Fruit fly (Drosophila melanogaster) whole organism, embryonic: ENCODE measurements around the gene CG42305.

Source experiments
- ATbp ChIP-seq: fragments of 200-800 bp; sonication (Bioruptor generic); optimal IDR thresholded peaks from 2 replicates; lab custom pipeline; 2017; ENCODE audit warnings: missing biosample characterization, mild to moderate bottlenecking, missing genetic modification characterization, missing genetic modification reagents
- B-H2 ChIP-seq: fragments of 200-800 bp; sonication (Bioruptor generic); optimal IDR thresholded peaks from 2 replicates; lab custom pipeline; 2018; ENCODE audit warnings: missing biosample characterization, mild to moderate bottlenecking, missing genetic modification characterization
- CG10431 ChIP-seq: fragments of 200-800 bp; sonication (Bioruptor generic); optimal IDR thresholded peaks from 3 replicates; lab custom pipeline; 2018; ENCODE audit warnings: missing biosample characterization, mild to moderate bottlenecking, missing genetic modification characterization
- CG11398 ChIP-seq: fragments of 200-800 bp; sonication (Bioruptor generic); optimal IDR thresholded peaks from 2 replicates; lab custom pipeline; 2016; ENCODE audit warnings: missing biosample characterization, missing genetic modification characterization
- CG12391 ChIP-seq: fragments of 200-800 bp; sonication (Bioruptor generic); optimal IDR thresholded peaks from 3 replicates; lab custom pipeline; 2018; ENCODE audit warnings: missing biosample characterization, mild to moderate bottlenecking, missing genetic modification characterization, moderate library complexity
- CG13894 ChIP-seq: fragments of 200-800 bp; sonication (Bioruptor generic); optimal IDR thresholded peaks from 3 replicates; lab custom pipeline; 2018; ENCODE audit warnings: missing biosample characterization, mild to moderate bottlenecking, missing genetic modification characterization, moderate library complexity
- CG14667 ChIP-seq: fragments of 200-800 bp; sonication (Bioruptor generic); IDR thresholded peaks from 2 replicates; pipeline ENCODE4 v1.3.6; 2022; ENCODE audit warnings: missing biosample characterization, missing genetic modification characterization
- CG15514 ChIP-seq: fragments of 200-800 bp; sonication (Bioruptor generic); optimal IDR thresholded peaks from 3 replicates; lab custom pipeline; 2017; ENCODE audit warnings: missing biosample characterization, missing genetic modification characterization, mild to moderate bottlenecking, moderate library complexity, missing genetic modification reagents
- CG17612 ChIP-seq: fragments of 200-800 bp; sonication (Bioruptor generic); IDR thresholded peaks from 2 replicates; pipeline ENCODE4 v1.3.6; 2022; ENCODE audit warnings: missing biosample characterization, missing genetic modification characterization
- CG18011 ChIP-seq: fragments of 200-800 bp; sonication (Bioruptor generic); optimal IDR thresholded peaks from 2 replicates; lab custom pipeline; 2017; ENCODE audit warnings: missing biosample characterization, missing genetic modification characterization, mild to moderate bottlenecking, moderate library complexity, missing genotype
- CG18599 ChIP-seq: fragments of 200-800 bp; sonication (Bioruptor generic); optimal IDR thresholded peaks from 3 replicates; lab custom pipeline; 2017; ENCODE audit warnings: missing biosample characterization, missing genetic modification characterization, mild to moderate bottlenecking, moderate library complexity, missing genetic modification reagents
- CG32532 ChIP-seq: fragments of 200-800 bp; sonication (Bioruptor generic); IDR thresholded peaks from 2 replicates; pipeline ENCODE4 v1.3.6; 2022; ENCODE audit warnings: missing biosample characterization, missing genetic modification characterization
- CG4328 ChIP-seq: fragments of 200-800 bp; sonication (Bioruptor generic); optimal IDR thresholded peaks from 3 replicates; lab custom pipeline; 2017; ENCODE audit warnings: missing biosample characterization, missing genetic modification reagents, missing genetic modification characterization
- CG6175 ChIP-seq: fragments of 200-800 bp; sonication (Bioruptor generic); IDR thresholded peaks from 3 replicates; pipeline ENCODE4 v1.3.6; 2022; ENCODE audit warnings: missing biosample characterization, missing genetic modification characterization
- CG7357 ChIP-seq: fragments of 200-800 bp; sonication (Bioruptor generic); IDR thresholded peaks from 3 replicates; pipeline ENCODE4 v1.3.6; 2022; ENCODE audit warnings: missing biosample characterization, missing genetic modification characterization
- Dbx ChIP-seq: fragments of 200-800 bp; sonication (Bioruptor generic); IDR thresholded peaks from 3 replicates; pipeline ENCODE4 v1.3.6; 2022; ENCODE audit warnings: missing biosample characterization, missing genetic modification characterization
- Deaf1 ChIP-seq: fragments of 200-800 bp; optimal IDR thresholded peaks from 3 replicates; lab custom pipeline; 2019; ENCODE audit warnings: missing biosample characterization, mild to moderate bottlenecking, missing genetic modification characterization, moderate library complexity
- Dip3 ChIP-seq: fragments of 200-800 bp; sonication (Bioruptor generic); optimal IDR thresholded peaks from 3 replicates; lab custom pipeline; 2016; ENCODE audit warnings: missing biosample characterization, missing genetic modification characterization
- Dref ChIP-seq: fragments of 200-800 bp; sonication (Bioruptor generic); IDR thresholded peaks from 2 replicates; pipeline ENCODE4 v1.3.6; 2022; ENCODE audit warnings: missing biosample characterization, missing genetic modification characterization
- Eip74EF ChIP-seq, 2 experiments: fragments of 200-800 bp in 1 of 2; fragments of >200 bp in 1 of 2; sonication (Bioruptor generic) in 1 of 2; optimal IDR thresholded peaks; 2 replicates each; lab custom pipeline; 2017 to 2019; ENCODE audit warnings: missing biosample characterization in 2 of 2, missing genetic modification characterization in 2 of 2, mild to moderate bottlenecking in 1 of 2, moderate library complexity in 1 of 2
- Ets65A ChIP-seq: fragments of 200-800 bp; sonication (Bioruptor generic); peaks from one replicate; lab custom pipeline; 2016; ENCODE audit warnings: missing biosample characterization, missing genetic modification characterization
- Gsc ChIP-seq: fragments of 200-800 bp; sonication (Bioruptor generic); IDR thresholded peaks from 2 replicates; pipeline ENCODE4 v1.3.6; 2022; ENCODE audit warnings: missing biosample characterization, missing genetic modification characterization
- Gug ChIP-seq: fragments of 200-800 bp; sonication (Bioruptor generic); IDR thresholded peaks from 4 replicates; pipeline ENCODE4 v1.3.6; 2022; ENCODE audit warnings: missing biosample characterization, missing genetic modification characterization
- Hand ChIP-seq: fragments of 200-800 bp; sonication (Bioruptor generic); optimal IDR thresholded peaks from 2 replicates; lab custom pipeline; 2017; ENCODE audit warnings: mild to moderate bottlenecking, missing biosample characterization, missing genetic modification reagents, missing genetic modification characterization
- Mrtf ChIP-seq: fragments of 200-800 bp; sonication (Bioruptor generic); IDR thresholded peaks from 3 replicates; pipeline ENCODE4 v1.3.6; 2022; ENCODE audit warnings: missing biosample characterization, missing genetic modification characterization
- Sin3A ChIP-seq: fragments of >200 bp; optimal IDR thresholded peaks from 2 replicates; lab custom pipeline; 2018
- Xrp1 ChIP-seq: fragments of 200-800 bp; sonication (Bioruptor generic); IDR thresholded peaks from 2 replicates; pipeline ENCODE4 v1.3.6; 2022; ENCODE audit warnings: missing biosample characterization, missing genetic modification characterization
- ara ChIP-seq: fragments of 200-800 bp; sonication (Bioruptor generic); IDR thresholded peaks from 2 replicates; pipeline ENCODE4 v1.3.6; 2022; ENCODE audit warnings: missing biosample characterization, missing genetic modification characterization
- cas ChIP-seq: fragments of 200-800 bp; sonication (Bioruptor generic); IDR thresholded peaks from 2 replicates; pipeline ENCODE4 v1.3.6; 2022; ENCODE audit warnings: missing biosample characterization, missing genetic modification characterization
- cg ChIP-seq: fragments of 200-800 bp; sonication (Bioruptor generic); optimal IDR thresholded peaks from 3 replicates; lab custom pipeline; 2019; ENCODE audit warnings: missing biosample characterization, mild to moderate bottlenecking, missing genetic modification characterization, moderate library complexity
- chinmo ChIP-seq: fragments of 200-800 bp; sonication (Bioruptor generic); IDR thresholded peaks from 4 replicates; pipeline ENCODE4 v1.3.6; 2022; ENCODE audit warnings: missing biosample characterization, missing genetic modification characterization; ENCODE audit not compliant: partially characterized antibody
- crol ChIP-seq: fragments of 200-800 bp; sonication (Bioruptor generic); IDR thresholded peaks from 2 replicates; pipeline ENCODE4 v1.3.6; 2022; ENCODE audit warnings: missing biosample characterization, missing genetic modification characterization
- ewg ChIP-seq: fragments of 200-800 bp; sonication (Bioruptor generic); optimal IDR thresholded peaks from 3 replicates; lab custom pipeline; 2017; ENCODE audit warnings: mild to moderate bottlenecking, missing biosample characterization, missing genetic modification reagents, missing genetic modification characterization
- lilli ChIP-seq: fragments of 200-800 bp; sonication (Bioruptor generic); optimal IDR thresholded peaks from 3 replicates; lab custom pipeline; 2016; ENCODE audit warnings: missing biosample characterization, missing genetic modification characterization
- lov ChIP-seq, 2 experiments: fragments of 200-800 bp in 1 of 2; fragments of >200 bp in 1 of 2; sonication (Bioruptor generic) in 1 of 2; IDR thresholded peaks in 1 of 2; optimal IDR thresholded peaks in 1 of 2; 2 replicates in 1 of 2; 3 replicates in 1 of 2; pipeline versions ENCODE4 v1.3.6 to Lab custom; 2017 to 2022; ENCODE audit warnings: missing biosample characterization in 1 of 2, missing genetic modification characterization in 1 of 2
- mirr ChIP-seq: fragments of 200-800 bp; sonication (Bioruptor generic); optimal IDR thresholded peaks from 3 replicates; lab custom pipeline; 2018; ENCODE audit warnings: missing biosample characterization, mild to moderate bottlenecking, missing genetic modification characterization
- nerfin-1 ChIP-seq: fragments of 200-800 bp; sonication (Bioruptor generic); optimal IDR thresholded peaks from 3 replicates; lab custom pipeline; 2019; ENCODE audit warnings: missing biosample characterization, mild to moderate bottlenecking, missing genetic modification characterization, moderate library complexity
- nom ChIP-seq: fragments of 200-800 bp; sonication (Bioruptor generic); optimal IDR thresholded peaks from 2 replicates; lab custom pipeline; 2017; ENCODE audit warnings: missing biosample characterization, missing genetic modification characterization, mild to moderate bottlenecking, moderate library complexity, missing genetic modification reagents
- scrt ChIP-seq: fragments of 200-800 bp; sonication (Bioruptor generic); optimal IDR thresholded peaks from 2 replicates; lab custom pipeline; 2018; ENCODE audit warnings: missing biosample characterization, mild to moderate bottlenecking, missing genetic modification characterization, moderate library complexity
- sens ChIP-seq: fragments of 200-800 bp; sonication (Bioruptor generic); peaks from one replicate; lab custom pipeline; 2016; ENCODE audit warnings: missing biosample characterization, missing genetic modification characterization
- sr ChIP-seq: fragments of 200-800 bp; sonication (Bioruptor generic); IDR thresholded peaks from 3 replicates; pipeline ENCODE4 v1.3.6; 2022; ENCODE audit warnings: missing biosample characterization, missing genetic modification characterization
- tgo ChIP-seq: fragments of 200-800 bp; sonication (Bioruptor generic); IDR thresholded peaks from 3 replicates; pipeline ENCODE4 v1.3.6; 2022; ENCODE audit warnings: missing biosample characterization, missing genetic modification characterization
- trh ChIP-seq: fragments of 200-800 bp; sonication (Bioruptor generic); optimal IDR thresholded peaks from 2 replicates; lab custom pipeline; 2016; ENCODE audit warnings: missing biosample characterization, missing genetic modification characterization
- tup ChIP-seq: fragments of 200-800 bp; sonication (Bioruptor generic); optimal IDR thresholded peaks from 2 replicates; lab custom pipeline; 2016; ENCODE audit warnings: missing biosample characterization, mild to moderate bottlenecking, missing genetic modification characterization, moderate library complexity
- vvl ChIP-seq: fragments of 200-800 bp; sonication (Bioruptor generic); IDR thresholded peaks from 2 replicates; pipeline ENCODE4 v1.3.6; 2022; ENCODE audit warnings: missing biosample characterization, missing genetic modification characterization
- yki ChIP-seq: fragments of >200 bp; optimal IDR thresholded peaks from 3 replicates; lab custom pipeline; 2018

Gene CG42305

DNA sequence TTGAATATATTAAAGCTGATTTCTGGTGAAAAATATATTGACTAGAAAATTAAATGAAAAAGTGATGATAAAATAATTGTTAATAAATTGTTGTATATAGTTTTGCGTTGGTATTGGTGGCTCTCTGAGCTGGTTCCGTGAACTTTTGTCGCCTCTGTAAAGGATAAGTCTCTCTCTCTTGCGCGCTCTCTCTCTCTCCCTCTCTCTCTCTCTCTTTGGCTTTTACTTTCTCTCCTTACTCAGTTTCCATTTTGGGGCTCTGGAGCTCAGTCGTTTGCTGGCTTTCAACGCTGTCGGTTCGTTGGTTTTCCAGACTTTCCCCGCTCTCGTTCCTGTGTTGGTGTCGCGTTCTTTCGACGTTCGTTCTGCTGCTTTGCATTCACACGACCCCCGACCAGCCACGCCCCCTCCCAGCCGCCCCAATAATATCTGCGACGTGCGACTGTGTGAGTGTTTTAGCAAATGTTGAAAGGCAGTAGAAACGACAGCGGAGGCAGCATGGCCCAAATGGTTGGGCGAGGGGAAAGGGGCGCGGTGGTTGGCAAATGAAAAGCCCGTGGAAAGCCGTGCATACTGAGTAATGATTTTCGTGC lies 32.6 kb downstream of the CG42305 start, which contains the start of gene CG17321 (continued):
- TF ChIP-seq Deaf1 (tag; lab: Kevin White, UChicago) (peak; percentile 51), ATbp (no peak), Dref (0 out of 2 replicates have a peak, but pooled peaks have one; percentile 14), sr (GFP tag; lab: Robert Waterston, UW) (no peak), sens (GFP tag; lab: Kevin White, UChicago) (no peak), Dbx (GFP tag; lab: Robert Waterston, UW) (0 out of 3 replicates have a peak, but pooled peaks have one; percentile 25), CG7357 (GFP tag; lab: Robert Waterston, UW) (0 out of 3 replicates have a peak, but pooled peaks have one; percentile 25), yki (lab: Kevin White, UChicago) (peak; percentile 22), scrt (GFP tag; lab: Kevin White, UChicago) (peak; percentile 36), Sin3A (lab: Kevin White, UChicago) (no peak), trh (GFP tag; lab: Kevin White, UChicago) (no peak), CG13894 (tag; lab: Kevin White, UChicago) (peak; percentile 51), Xrp1 (no peak), Hand (GFP tag; lab: Kevin White, UChicago) (peak; percentile 14), CG15514 (GFP tag; lab: Kevin White, UChicago) (peak; percentile 97)

DNA sequence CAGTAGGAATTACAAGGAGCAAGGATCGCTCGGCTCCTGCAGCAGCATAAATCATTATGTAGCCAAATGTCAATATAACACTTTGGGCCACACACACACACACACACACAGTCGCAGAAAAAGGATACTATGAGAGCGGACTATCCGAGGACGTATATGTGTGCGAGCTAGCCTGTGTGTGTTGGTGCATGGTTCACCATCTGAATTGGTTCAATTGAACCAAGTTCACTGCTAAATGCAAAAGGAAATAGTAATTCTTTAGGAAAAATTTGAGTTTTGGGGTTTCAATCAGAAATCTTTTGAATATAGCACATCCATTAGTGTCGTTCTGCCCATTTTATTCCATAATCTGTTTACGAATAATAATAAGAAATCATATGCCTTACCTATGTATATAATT lies 33.7 kb downstream of the CG42305 start:
- TF ChIP-seq CG15514 (GFP tag; lab: Kevin White, UChicago) (peak; percentile 94), tup (GFP tag; lab: Kevin White, UChicago) (no peak), CG6175 (GFP tag; lab: Robert Waterston, UW) (no peak), cg (GFP tag; lab: Kevin White, UChicago) (peak; percentile 42), CG14667 (GFP tag; lab: Robert Waterston, UW) (no peak), mirr (GFP tag; lab: Kevin White, UChicago) (no peak), ewg (GFP tag; lab: Kevin White, UChicago) (no peak)

DNA sequence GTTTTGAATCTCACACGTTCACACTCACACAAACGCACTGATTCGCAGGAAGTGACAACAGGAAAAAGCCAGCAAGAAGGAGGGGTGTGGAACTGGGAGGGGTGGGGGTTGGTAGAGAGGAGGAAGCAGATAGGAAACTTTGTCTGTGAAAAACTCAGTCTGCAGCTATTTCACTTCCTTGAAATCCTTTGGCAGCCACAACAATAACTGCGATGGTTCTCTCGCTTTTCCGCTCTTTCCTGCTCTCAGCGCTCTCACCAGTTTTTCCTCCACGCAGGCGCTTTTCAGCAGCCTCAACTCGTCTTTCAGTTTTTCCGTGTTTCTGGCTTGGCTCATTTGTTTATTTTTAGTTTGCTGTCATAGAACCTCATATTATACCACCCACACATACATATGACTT lies 34.4 kb downstream of the CG42305 start:
- TF ChIP-seq Gug (GFP tag; lab: Robert Waterston, UW) (no peak), CG4328 (GFP tag; lab: Kevin White, UChicago) (no peak), Ets65A (GFP tag; lab: Kevin White, UChicago) (peak; percentile 3), lilli (GFP tag; lab: Kevin White, UChicago) (no peak), chinmo (0 out of 4 replicates have a peak, but pooled peaks have one; percentile 10), nerfin-1 (tag; lab: Kevin White, UChicago) (peak; percentile 60), Dip3 (GFP tag; lab: Kevin White, UChicago) (no peak), crol (peak; percentile 45; the same call in 1 of the 2 replicates), B-H2 (no peak), lov (optimal IDR thresholded peaks at IDR 0.05; lab: Kevin White, UChicago) (no peak), lov (GFP tag; IDR thresholded peaks at IDR 0.05; lab: Robert Waterston, UW) (no peak), ara (GFP tag; lab: Robert Waterston, UW) (no peak), tgo (no peak), nom (GFP tag; lab: Kevin White, UChicago) (no peak), CG10431 (GFP tag; lab: Kevin White, UChicago) (no peak), Eip74EF (GFP tag; optimal IDR thresholded peaks at IDR 0.05; lab: Kevin White, UChicago) (no peak), CG18599 (GFP tag; lab: Kevin White, UChicago) (no peak), CG32532 (GFP tag; lab: Robert Waterston, UW) (no peak), cas (GFP tag; lab: Robert Waterston, UW) (no peak), vvl (no peak), CG18011 (no peak), CG15514 (GFP tag; lab: Kevin White, UChicago) (peak; percentile 93), ewg (GFP tag; lab: Kevin White, UChicago) (peak; percentile 71), Gsc (GFP tag; lab: Robert Waterston, UW) (no peak), CG12391 (no peak), Mrtf (GFP tag; lab: Robert Waterston, UW) (no peak), CG17612 (GFP tag; lab: Robert Waterston, UW) (no peak), CG11398 (GFP tag; lab: Kevin White, UChicago) (no peak), Dbx (GFP tag; lab: Robert Waterston, UW) (no peak)
